Worm (Caenorhabditis elegans): ENCODE measurements around the gene B0546.5.

ce11 chrIV:3422516-3422915 lies 32.6 kb upstream of the B0546.5 start, which contains the start of gene C04C3.6:
- TF ChIP-seq fkh-10 (GFP tag; optimal IDR thresholded peaks at IDR 0.05) (no peak), unc-62 (GFP tag; optimal IDR thresholded peaks at IDR 0.05) (no peak), ceh-9 (tag; optimal IDR thresholded peaks at IDR 0.05) (no peak), elt-1 (tag; optimal IDR thresholded peaks at IDR 0.05) (no peak), pqm-1 (tag; optimal IDR thresholded peaks at IDR 0.05) (no peak), ztf-11 (tag; optimal IDR thresholded peaks at IDR 0.05) (no peak), ama-1 (optimal IDR thresholded peaks at IDR 0.05) (no peak), lin-15B (tag; optimal IDR thresholded peaks at IDR 0.05) (no peak), pha-4 (tag; optimal IDR thresholded peaks at IDR 0.05) (no peak), nhr-25 (tag; optimal IDR thresholded peaks at IDR 0.05) (no peak), ceh-82 (tag; optimal IDR thresholded peaks at IDR 0.05) (no peak), ztf-4 (tag; optimal IDR thresholded peaks at IDR 0.05) (no peak), snpc-4 (tag; optimal IDR thresholded peaks at IDR 0.05) (no peak), nhr-237 (tag; optimal IDR thresholded peaks at IDR 0.05) (no peak)

Measured in whole organism, L3 larva.